Worm (Caenorhabditis elegans) whole organism, early embryonic: ENCODE data around the gene nspa-10.

ENCODE experiments used
- B0310.2 ChIP-seq: sonication (generic microtip); optimal IDR thresholded peaks from 2 replicates; lab custom pipeline; 2016; ENCODE audit warnings: mild to moderate bottlenecking, missing genetic modification characterization, missing compliant biosample characterization
- F13C5.2 ChIP-seq: sonication (generic microtip); optimal IDR thresholded peaks from 2 replicates; lab custom pipeline; 2017; ENCODE audit warnings: mild to moderate bottlenecking, missing genetic modification characterization, inconsistent platforms, missing compliant biosample characterization
- aly-1 ChIP-seq: sonication (generic microtip); optimal IDR thresholded peaks from 2 replicates; lab custom pipeline; 2016; ENCODE audit warnings: missing genetic modification characterization, missing compliant biosample characterization
- ama-1 ChIP-seq: fragments of 150-350 bp; optimal IDR thresholded peaks from 2 replicates; lab custom pipeline; 2014
- ceh-13 ChIP-seq: fragments of 200-800 bp; sonication (Bioruptor generic); optimal IDR thresholded peaks from 2 replicates; lab custom pipeline; 2018; ENCODE audit warnings: mild to moderate bottlenecking, missing genetic modification characterization, missing compliant biosample characterization
- ceh-36 ChIP-seq: sonication (generic microtip); optimal IDR thresholded peaks from 2 replicates; lab custom pipeline; 2016; ENCODE audit warnings: missing genetic modification characterization, inconsistent platforms, missing compliant biosample characterization
- ets-7 ChIP-seq: sonication (generic microtip); optimal IDR thresholded peaks from 2 replicates; lab custom pipeline; 2016; ENCODE audit warnings: missing genotype, missing genetic modification characterization, missing compliant biosample characterization
- flt-1 ChIP-seq: fragments of 200-800 bp; sonication (Bioruptor generic); IDR thresholded peaks from 2 replicates; pipeline ENCODE4 v1.3.6; 2022; ENCODE audit warnings: missing genetic modification characterization, missing compliant biosample characterization
- hmbx-1 ChIP-seq: sonication (generic microtip); optimal IDR thresholded peaks from 2 replicates; lab custom pipeline; 2016; ENCODE audit warnings: mild to moderate bottlenecking, missing genetic modification characterization, missing compliant biosample characterization
- hmg-4 ChIP-seq: fragments of 200-800 bp; sonication (Bioruptor generic); optimal IDR thresholded peaks from 2 replicates; lab custom pipeline; 2018; ENCODE audit warnings: mild to moderate bottlenecking, missing genetic modification characterization, missing compliant biosample characterization
- hnd-1 ChIP-seq: sonication (generic microtip); optimal IDR thresholded peaks from 2 replicates; lab custom pipeline; 2016; ENCODE audit warnings: missing genetic modification characterization, missing compliant biosample characterization
- pes-1 ChIP-seq: fragments of 200-800 bp; sonication (Bioruptor generic); IDR thresholded peaks from 2 replicates; pipeline ENCODE4 v1.3.6; 2022; ENCODE audit warnings: missing genetic modification reagents, missing genetic modification characterization, missing compliant biosample characterization
- scrt-1 ChIP-seq: fragments of 200-800 bp; sonication (Bioruptor generic); IDR thresholded peaks from 2 replicates; pipeline ENCODE4 v1.3.6; 2022; ENCODE audit warnings: missing genetic modification characterization, missing compliant biosample characterization
- sea-1 ChIP-seq: fragments of 200-800 bp; sonication (Bioruptor generic); conservative IDR thresholded peaks from 2 replicates; pipeline ENCODE4 v1.3.6; 2022; ENCODE audit warnings: missing genetic modification characterization, missing compliant biosample characterization
- tbx-11 ChIP-seq: fragments of 200-800 bp; sonication (Bioruptor generic); IDR thresholded peaks from 2 replicates; pipeline ENCODE4 v1.3.6; 2022; ENCODE audit warnings: missing genetic modification characterization, missing compliant biosample characterization
- tbx-37 ChIP-seq: fragments of 200-800 bp; sonication (Bioruptor generic); conservative IDR thresholded peaks from 2 replicates; pipeline ENCODE4 v1.3.6; 2022; ENCODE audit warnings: missing genetic modification reagents, missing genetic modification characterization, missing compliant biosample characterization
- tra-4 ChIP-seq: sonication (generic microtip); optimal IDR thresholded peaks from 2 replicates; lab custom pipeline; 2017; ENCODE audit warnings: missing genetic modification characterization, missing compliant biosample characterization

nspa-10 gene

DNA sequence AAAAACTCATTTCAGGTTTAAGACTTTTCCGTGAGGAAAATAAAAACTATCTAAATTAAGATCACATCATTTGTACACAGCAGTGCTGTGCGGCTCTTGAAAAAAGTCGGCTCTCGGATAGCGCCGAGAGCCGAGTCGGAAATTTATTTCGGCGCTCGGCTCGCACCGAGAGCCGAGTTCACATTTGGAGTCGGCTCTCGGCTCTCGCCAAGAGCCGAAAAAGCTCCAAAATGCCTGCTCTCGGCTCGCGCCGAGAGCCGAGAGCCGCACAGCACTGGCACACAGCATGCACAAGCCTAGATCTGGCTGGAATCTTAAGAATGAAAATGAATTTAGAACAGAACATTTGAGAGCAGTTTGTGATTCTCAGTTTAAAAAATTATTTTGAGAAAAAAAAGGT, 3.3 kb downstream of the nspa-10 start:
- TF ChIP-seq sea-1 (GFP tag; lab: Robert Waterston, UW) = no peak

ce11 chrV:14744824-14745223, 5.4 kb downstream of the nspa-10 start:
- TF ChIP-seq hmg-4 (GFP tag; lab: Kevin White, UChicago) (no peak), flt-1 (GFP tag; lab: Robert Waterston, UW) (no peak), ceh-13 (GFP tag; lab: Kevin White, UChicago) (no peak), ama-1 (lab: Kevin White, UChicago) (no peak), tra-4 (no peak), ets-7 (tag; lab: Kevin White, UChicago) (no peak), F13C5.2 (no peak), hmbx-1 (tag; lab: Kevin White, UChicago) (no peak), aly-1 (tag; lab: Kevin White, UChicago) (no peak), B0310.2 (tag; lab: Kevin White, UChicago) (no peak)

DNA sequence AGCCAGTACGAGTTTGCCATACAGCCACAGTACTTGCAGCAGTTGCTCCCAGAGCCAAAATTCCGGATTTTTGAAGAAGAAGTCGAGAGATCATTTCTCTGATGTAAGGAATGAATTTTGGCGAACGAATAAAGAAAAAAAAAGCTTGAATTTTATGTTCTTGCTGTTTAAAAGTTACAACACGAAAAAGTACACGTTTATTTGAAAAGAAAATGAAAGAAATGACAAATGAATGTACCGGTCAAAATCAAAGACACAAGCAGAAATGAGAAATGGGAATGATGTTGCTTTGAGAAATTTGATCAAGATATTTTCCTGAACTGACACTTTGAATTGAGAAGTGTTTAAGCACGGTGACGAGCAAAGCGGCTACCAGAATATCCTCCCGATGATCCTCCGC, 9.0 kb downstream of the nspa-10 start, which contains the start of gene Y50E8A.6:
Y50E8A.6 (minus strand) TSS at position 101 of the 400 bp plus-strand sequence.
- no peak for TF ChIP-seq scrt-1 (GFP tag; lab: Robert Waterston, UW)
- no peak for TF ChIP-seq hmg-4 (GFP tag; lab: Kevin White, UChicago)
- no peak for TF ChIP-seq tbx-11 (GFP tag; lab: Robert Waterston, UW)
- no peak for TF ChIP-seq B0310.2 (tag; lab: Kevin White, UChicago)
- no peak for TF ChIP-seq ceh-36 (tag; lab: Kevin White, UChicago)
- TF ChIP-seq aly-1 (tag; lab: Kevin White, UChicago) = no peak
- no peak for TF ChIP-seq tra-4
- TF ChIP-seq F13C5.2 = no peak
- no peak for TF ChIP-seq ceh-13 (GFP tag; lab: Kevin White, UChicago)
- TF ChIP-seq pes-1 (GFP tag; lab: Robert Waterston, UW) = no peak
- no peak for TF ChIP-seq ama-1 (lab: Kevin White, UChicago)
- no peak for TF ChIP-seq flt-1 (GFP tag; lab: Robert Waterston, UW)
- no peak for TF ChIP-seq hmbx-1 (tag; lab: Kevin White, UChicago)
- no peak for TF ChIP-seq hnd-1 (tag; lab: Kevin White, UChicago)
- TF ChIP-seq ets-7 (tag; lab: Kevin White, UChicago) = no peak

- TF ChIP-seq aly-1 (tag; lab: Kevin White, UChicago) (no peak), ceh-36 (tag; lab: Kevin White, UChicago) (no peak), tbx-37 (GFP tag; lab: Robert Waterston, UW) (no peak), hmbx-1 (tag; lab: Kevin White, UChicago) (no peak), flt-1 (GFP tag; lab: Robert Waterston, UW) (no peak), ets-7 (tag; lab: Kevin White, UChicago) (no peak), hmg-4 (GFP tag; lab: Kevin White, UChicago) (no peak)
Observed at ce11 chrV:14736851-14737250, 13.4 kb downstream of the nspa-10 start, which contains the start of gene Y50E8A.5. Gene Y50E8A.5 (minus strand): TSS chrV:14736951.

DNA sequence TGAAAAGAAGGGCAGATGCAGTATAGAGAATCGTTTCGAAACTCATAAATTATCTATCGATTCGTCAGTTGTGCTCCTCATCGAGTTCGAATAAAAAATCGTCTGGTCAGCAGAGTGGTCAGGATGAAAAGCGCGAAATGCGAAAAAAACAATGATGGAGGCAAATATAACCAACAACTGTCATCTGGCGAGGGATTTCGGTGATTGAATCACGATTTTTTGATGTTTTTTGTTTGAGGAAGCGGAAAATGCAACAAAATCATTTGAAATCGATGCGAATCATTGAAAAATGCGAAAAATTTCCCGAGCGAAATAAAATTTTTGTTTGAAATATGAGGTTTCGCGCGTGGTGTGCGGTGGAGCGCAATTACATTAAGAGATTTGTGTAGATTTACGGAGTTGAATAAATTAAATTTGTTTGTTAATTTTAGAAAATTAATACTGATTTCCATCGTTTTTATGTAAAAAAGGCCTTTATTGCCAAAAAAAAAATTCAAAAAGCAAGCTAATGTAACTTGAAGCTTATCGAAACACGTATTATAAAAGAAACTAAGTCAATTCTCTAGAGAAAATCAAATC, 16.0 kb downstream of the nspa-10 start, which contains the start of gene unc-61:
unc-61 (minus strand) TSS at position 51 of the 579 bp plus-strand sequence.
- TF ChIP-seq scrt-1 (GFP tag; lab: Robert Waterston, UW) (no peak), hmg-4 (GFP tag; lab: Kevin White, UChicago) (no peak), ets-7 (tag; lab: Kevin White, UChicago) (no peak), ceh-36 (tag; lab: Kevin White, UChicago) (no peak)

DNA sequence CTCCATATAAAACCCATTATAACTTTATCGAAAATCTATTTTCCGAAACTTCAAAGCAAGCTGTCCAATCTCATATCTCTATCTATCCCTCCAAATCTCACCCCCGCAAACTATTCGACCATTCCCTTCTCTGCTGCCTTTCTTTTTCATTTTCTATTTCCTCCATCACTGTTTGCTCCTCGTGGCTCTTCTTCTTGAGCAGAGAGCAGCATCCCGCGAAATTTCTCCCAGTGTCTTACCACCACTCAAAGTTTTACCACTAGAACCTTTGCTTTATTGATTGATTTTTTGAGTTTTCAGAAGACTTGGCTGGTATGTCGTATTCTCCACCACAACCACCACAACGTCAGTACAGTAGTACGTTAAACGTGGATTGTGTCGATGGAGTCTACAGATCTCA, 20.9 kb downstream of the nspa-10 start, which contains the start of gene oig-3:
oig-3 (plus strand) TSS at position 301 of the 400 bp plus-strand sequence.
- no peak for TF ChIP-seq ceh-36 (tag; lab: Kevin White, UChicago)
- no peak for TF ChIP-seq hnd-1 (tag; lab: Kevin White, UChicago)
- TF ChIP-seq B0310.2 (tag; lab: Kevin White, UChicago) = no peak

DNA sequence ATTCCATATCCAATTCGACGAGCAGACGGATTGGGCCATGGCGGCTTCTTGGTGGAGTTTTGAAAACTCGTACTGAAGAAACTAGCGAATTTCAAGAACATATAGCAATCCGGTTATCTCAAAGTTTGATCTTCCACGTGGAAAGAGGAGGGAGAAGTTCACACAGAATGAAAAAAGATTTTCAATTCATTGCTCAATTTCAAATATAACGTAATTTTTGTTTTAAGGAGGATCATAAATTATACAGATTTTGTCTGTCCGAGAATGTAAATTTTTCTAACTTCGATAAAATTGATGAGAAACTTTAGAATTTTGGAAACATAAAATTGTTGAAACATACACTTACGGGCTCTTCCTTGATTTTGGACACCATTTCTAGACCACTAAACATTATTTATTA, 21.5 kb downstream of the nspa-10 start, which contains the start of gene Y50E8A.2:
Y50E8A.2 (minus strand) TSS at position 101 of the 400 bp plus-strand sequence.
- TF ChIP-seq hmg-4 (GFP tag; lab: Kevin White, UChicago) (no peak), ama-1 (lab: Kevin White, UChicago) (no peak), aly-1 (tag; lab: Kevin White, UChicago) (no peak)

DNA sequence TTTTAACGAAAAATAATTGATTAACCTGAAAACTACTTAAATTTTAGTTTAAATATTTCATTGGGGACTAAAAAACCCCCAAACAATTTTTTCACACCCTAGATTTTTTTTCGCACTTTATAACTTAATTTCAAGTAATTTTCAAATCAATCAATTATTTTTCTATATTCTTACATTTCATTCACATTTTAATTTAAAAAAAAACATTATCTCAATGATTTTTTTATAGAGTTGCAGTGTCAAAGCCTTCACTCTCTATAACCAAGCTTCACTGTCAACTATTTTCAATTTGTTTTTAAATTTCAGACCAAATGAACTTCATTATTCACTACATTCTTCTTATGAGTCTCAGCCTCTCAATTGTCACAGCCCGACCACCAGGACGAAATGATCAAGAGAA, 23.7 kb downstream of the nspa-10 start, which contains the start of gene Y50E8A.1:
Y50E8A.1 (plus strand) TSS at position 301 of the 400 bp plus-strand sequence.
- TF ChIP-seq tbx-37 (GFP tag; lab: Robert Waterston, UW) = no peak
- TF ChIP-seq hnd-1 (tag; lab: Kevin White, UChicago) = no peak
- no peak for TF ChIP-seq scrt-1 (GFP tag; lab: Robert Waterston, UW)
- no peak for TF ChIP-seq ets-7 (tag; lab: Kevin White, UChicago)
- no peak for TF ChIP-seq flt-1 (GFP tag; lab: Robert Waterston, UW)
- TF ChIP-seq aly-1 (tag; lab: Kevin White, UChicago) = no peak
